Worm (Caenorhabditis elegans) whole organism, midembryonic: Measurements from ENCODE around the gene str-2.

Experiments
- T22C8.4 ChIP-seq: fragments of 200-800 bp; sonication (Bioruptor generic); IDR thresholded peaks from 2 replicates; pipeline ENCODE4 v1.3.6; 2022; ENCODE audit warnings: missing genetic modification characterization, missing compliant biosample characterization
- klf-2 ChIP-seq: fragments of 200-800 bp; sonication (Bioruptor generic); conservative IDR thresholded peaks from 2 replicates; pipeline ENCODE4 v1.3.6; 2022; ENCODE audit warnings: missing genetic modification reagents, missing genetic modification characterization, missing compliant biosample characterization

ce11 chrV:9841376-9841775 lies 17.3 kb upstream of the str-2 start, which contains the start of gene sru-36:
- TF ChIP-seq T22C8.4 (GFP tag; lab: Robert Waterston, UW) (no peak), klf-2 (GFP tag; lab: Robert Waterston, UW) (no peak)
